Worm (Caenorhabditis elegans): ENCODE measurements around the gene tebp-2.

DNA sequence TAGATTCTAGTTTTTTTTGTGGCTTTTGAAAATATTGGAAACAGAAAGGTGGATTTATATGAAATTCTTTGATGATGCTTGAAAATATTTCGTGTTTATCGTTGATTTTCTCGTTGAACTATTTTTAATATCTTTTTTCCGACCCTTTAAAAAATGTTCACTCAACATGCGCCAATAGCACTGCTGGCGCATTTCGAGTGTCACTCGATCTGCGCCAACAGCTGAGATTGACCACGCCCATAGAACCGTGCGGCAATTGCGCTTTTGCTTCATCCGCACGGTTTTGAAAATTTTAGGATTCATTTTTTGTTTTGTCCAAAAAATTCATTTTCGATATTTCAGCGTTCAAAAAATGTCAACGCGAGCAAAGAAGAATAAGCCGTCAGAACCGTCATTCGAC, at the start of gene tebp-2:
- TF ChIP-seq nhr-28 (tag; optimal IDR thresholded peaks at IDR 0.05), result no peak
- no peak for TF ChIP-seq snpc-4 (tag; optimal IDR thresholded peaks at IDR 0.05)
- TF ChIP-seq elt-3 (tag; optimal IDR thresholded peaks at IDR 0.05), result no peak
- TF ChIP-seq lin-15B (tag; optimal IDR thresholded peaks at IDR 0.05), result no peak
- TF ChIP-seq lin-39 (tag; optimal IDR thresholded peaks at IDR 0.05), result no peak
- no peak for TF ChIP-seq nhr-11 (tag; optimal IDR thresholded peaks at IDR 0.05)
